Worm (Caenorhabditis elegans) whole organism, young adult: ENCODE data around the gene tsp-12.

Source experiments
- B0019.2 ChIP-seq: fragments of 200-800 bp; sonication (Bioruptor generic); conservative IDR thresholded peaks from 2 replicates; pipeline ENCODE4 v1.3.6; 2022; ENCODE audit warnings: missing genetic modification reagents, missing genetic modification characterization, missing compliant biosample characterization
- F23B12.7 ChIP-seq: sonication (generic microtip); optimal IDR thresholded peaks from 2 replicates; lab custom pipeline; 2017; ENCODE audit warnings: missing genetic modification characterization, mild to moderate bottlenecking, missing compliant biosample characterization, antibody characterized with exemption, moderate library complexity; ENCODE audit not compliant: insufficient read depth
- F49E8.2 ChIP-seq: sonication (generic microtip); optimal IDR thresholded peaks from 3 replicates; lab custom pipeline; 2017; ENCODE audit warnings: missing genetic modification characterization, mild to moderate bottlenecking, missing compliant biosample characterization, antibody characterized with exemption, moderate library complexity; ENCODE audit not compliant: insufficient read depth
- K12H6.12 ChIP-seq: fragments of 200-800 bp; sonication (Bioruptor generic); optimal IDR thresholded peaks from 2 replicates; lab custom pipeline; 2018; ENCODE audit warnings: mild to moderate bottlenecking, missing genetic modification characterization, missing compliant biosample characterization
- Y56A3A.18 ChIP-seq: fragments of 200-800 bp; sonication (Bioruptor generic); IDR thresholded peaks from 2 replicates; pipeline ENCODE4 v1.3.6; 2022; ENCODE audit warnings: missing genetic modification reagents, missing genetic modification characterization, missing compliant biosample characterization
- Y67H2A.10 ChIP-seq: fragments of 200-800 bp; sonication (Bioruptor generic); conservative IDR thresholded peaks from 2 replicates; pipeline ENCODE4 v1.3.6; 2022; ENCODE audit warnings: missing genetic modification reagents, missing genetic modification characterization, missing compliant biosample characterization
- akir-1 ChIP-seq: fragments of 200-800 bp; sonication (Bioruptor generic); optimal IDR thresholded peaks from 2 replicates; lab custom pipeline; 2018; ENCODE audit warnings: mild to moderate bottlenecking, missing genetic modification characterization, moderate library complexity, missing compliant biosample characterization
- atf-7 ChIP-seq: sonication (generic microtip); optimal IDR thresholded peaks from 2 replicates; lab custom pipeline; 2017; ENCODE audit warnings: mild to moderate bottlenecking, missing genetic modification characterization, missing compliant biosample characterization
- attf-5 ChIP-seq: fragments of 200-800 bp; sonication (Bioruptor generic); optimal IDR thresholded peaks from 2 replicates; lab custom pipeline; 2018; ENCODE audit warnings: mild to moderate bottlenecking, missing genetic modification characterization, missing compliant biosample characterization
- attf-6 ChIP-seq: fragments of 200-800 bp; sonication (Bioruptor generic); IDR thresholded peaks from 2 replicates; pipeline ENCODE4 v1.3.6; 2022; ENCODE audit warnings: missing genetic modification reagents, missing genetic modification characterization, missing compliant biosample characterization
- cebp-1 ChIP-seq, 2 experiments: fragments of 200-800 bp in 1 of 2; sonication (Bioruptor generic) in 1 of 2; sonication (generic microtip) in 1 of 2; IDR thresholded peaks in 1 of 2; optimal IDR thresholded peaks in 1 of 2; 2 replicates each; pipeline versions ENCODE4 v1.3.6 to Lab custom; 2017 to 2022; ENCODE audit warnings: missing compliant biosample characterization in 2 of 2, missing genetic modification characterization in 2 of 2, mild to moderate bottlenecking in 1 of 2, missing genetic modification reagents in 1 of 2, moderate library complexity in 1 of 2
- cebp-2 ChIP-seq: fragments of 200-800 bp; sonication (Bioruptor generic); IDR thresholded peaks from 2 replicates; pipeline ENCODE4 v1.3.6; 2022; ENCODE audit warnings: missing genetic modification characterization, missing compliant biosample characterization
- dox-1 ChIP-seq: fragments of 200-800 bp; sonication (Bioruptor generic); IDR thresholded peaks from 2 replicates; pipeline ENCODE4 v1.3.6; 2022; ENCODE audit warnings: missing genetic modification reagents, missing genetic modification characterization, missing compliant biosample characterization
- dpff-1 ChIP-seq: sonication (generic microtip); optimal IDR thresholded peaks from 2 replicates; lab custom pipeline; 2017; ENCODE audit warnings: mild to moderate bottlenecking, missing genetic modification characterization, missing compliant biosample characterization
- dpl-1 ChIP-seq: fragments of 150-350 bp; optimal IDR thresholded peaks from 2 replicates; lab custom pipeline; 2014; ENCODE audit warnings: missing biosample characterization, missing genetic modification reagents, missing genetic modification characterization
- efl-1 ChIP-seq: fragments of 150-350 bp; optimal IDR thresholded peaks from 2 replicates; lab custom pipeline; 2014; ENCODE audit warnings: missing biosample characterization, missing genetic modification reagents, missing genetic modification characterization
- egl-44 ChIP-seq: fragments of 200-800 bp; sonication (Bioruptor generic); IDR thresholded peaks from 2 replicates; pipeline ENCODE4 v1.3.6; 2022; ENCODE audit warnings: missing genetic modification reagents, missing genetic modification characterization, missing compliant biosample characterization
- fkh-3 ChIP-seq: sonication (generic microtip); optimal IDR thresholded peaks from 2 replicates; lab custom pipeline; 2016; ENCODE audit warnings: mild to moderate bottlenecking, missing genetic modification characterization, missing compliant biosample characterization
- gei-17 ChIP-seq: fragments of 200-800 bp; sonication (Bioruptor generic); optimal IDR thresholded peaks from 2 replicates; lab custom pipeline; 2018; ENCODE audit warnings: mild to moderate bottlenecking, missing genetic modification characterization, missing compliant biosample characterization
- hmg-1.2 ChIP-seq: fragments of 200-800 bp; sonication (Bioruptor generic); IDR thresholded peaks from 2 replicates; pipeline ENCODE4 v1.3.6; 2022; ENCODE audit warnings: missing genetic modification reagents, missing genetic modification characterization, missing compliant biosample characterization
- let-526 ChIP-seq: fragments of 200-800 bp; sonication (Bioruptor generic); IDR thresholded peaks from 2 replicates; pipeline ENCODE4 v1.3.6; 2022; ENCODE audit warnings: missing genetic modification reagents, missing genetic modification characterization, missing compliant biosample characterization
- let-607 ChIP-seq, 2 experiments: fragments of 200-800 bp in 1 of 2; sonication (Bioruptor generic) in 1 of 2; sonication (generic microtip) in 1 of 2; optimal IDR thresholded peaks; 2 replicates each; lab custom pipeline; 2016 to 2018; ENCODE audit warnings: mild to moderate bottlenecking in 2 of 2, missing compliant biosample characterization in 2 of 2, missing genetic modification characterization in 2 of 2, moderate library complexity in 2 of 2, missing genotype in 1 of 2
- lin-35 ChIP-seq, 3 experiments: fragments of 150-350 bp in 2 of 3; sonication (generic microtip) in 1 of 3; optimal IDR thresholded peaks; 2 replicates each; lab custom pipeline; 2014 to 2018; ENCODE audit warnings: missing biosample characterization in 3 of 3, missing genetic modification characterization in 3 of 3, missing genetic modification reagents in 3 of 3
- lin-40 ChIP-seq: sonication (generic microtip); optimal IDR thresholded peaks from 2 replicates; lab custom pipeline; 2016; ENCODE audit warnings: missing genetic modification characterization, mild to moderate bottlenecking, missing compliant biosample characterization, missing genotype, missing genetic modification reagents
- lin-54 ChIP-seq: fragments of 200-800 bp; sonication (Bioruptor generic); optimal IDR thresholded peaks from 2 replicates; lab custom pipeline; 2018; ENCODE audit warnings: mild to moderate bottlenecking, missing genetic modification characterization, missing compliant biosample characterization
- lsy-27 ChIP-seq: sonication (generic microtip); optimal IDR thresholded peaks from 2 replicates; lab custom pipeline; 2017; ENCODE audit warnings: missing genetic modification characterization, mild to moderate bottlenecking, missing compliant biosample characterization, antibody characterized with exemption, missing genotype, borderline replicate concordance; ENCODE audit not compliant: insufficient read depth
- madf-6 ChIP-seq: fragments of 200-800 bp; sonication (Bioruptor generic); IDR thresholded peaks from 2 replicates; pipeline ENCODE4 v1.3.6; 2022; ENCODE audit warnings: missing genetic modification reagents, missing genetic modification characterization, missing compliant biosample characterization
- madf-8 ChIP-seq: fragments of 200-800 bp; sonication (Bioruptor generic); conservative IDR thresholded peaks from 2 replicates; pipeline ENCODE4 v1.3.6; 2022; ENCODE audit warnings: missing genetic modification reagents, missing genetic modification characterization, missing compliant biosample characterization
- mcd-1 ChIP-seq: fragments of 200-800 bp; sonication (Bioruptor generic); IDR thresholded peaks from 2 replicates; pipeline ENCODE4 v1.3.6; 2022; ENCODE audit warnings: missing genetic modification reagents, missing genetic modification characterization, missing compliant biosample characterization
- nhr-80 ChIP-seq: sonication (generic microtip); optimal IDR thresholded peaks from 2 replicates; lab custom pipeline; 2016; ENCODE audit warnings: missing genetic modification characterization, missing compliant biosample characterization
- nhr-90 ChIP-seq: sonication (generic microtip); optimal IDR thresholded peaks from 2 replicates; lab custom pipeline; 2016; ENCODE audit warnings: missing genotype, mild to moderate bottlenecking, missing genetic modification characterization, missing compliant biosample characterization
- pbrm-1 ChIP-seq: fragments of 200-800 bp; sonication (Bioruptor generic); IDR thresholded peaks from 2 replicates; pipeline ENCODE4 v1.3.6; 2022; ENCODE audit warnings: missing genetic modification reagents, missing genetic modification characterization, missing compliant biosample characterization
- pha-4 ChIP-seq: fragments of 150-350 bp; sonication (generic microtip); optimal IDR thresholded peaks from 2 replicates; lab custom pipeline; 2014; ENCODE audit warnings: missing biosample characterization, missing genetic modification reagents, missing genetic modification characterization
- repo-1 ChIP-seq: sonication (generic microtip); optimal IDR thresholded peaks from 2 replicates; lab custom pipeline; 2017; ENCODE audit warnings: mild to moderate bottlenecking, missing genetic modification characterization, missing compliant biosample characterization
- snpc-1.1 ChIP-seq: sonication (generic microtip); optimal IDR thresholded peaks from 2 replicates; lab custom pipeline; 2017; ENCODE audit warnings: missing genetic modification characterization, mild to moderate bottlenecking, missing compliant biosample characterization, antibody characterized with exemption, moderate library complexity, missing genotype, missing genetic modification reagents; ENCODE audit not compliant: insufficient read depth
- snpc-4 ChIP-seq, 5 experiments: fragments of 150-350 bp in 1 of 5; sonication (generic microtip) in 4 of 5; optimal IDR thresholded peaks; 2 replicates each; lab custom pipeline; 2014 to 2018; ENCODE audit warnings: missing genetic modification characterization in 5 of 5, missing biosample characterization in 3 of 5, antibody characterized with exemption in 2 of 5, mild to moderate bottlenecking in 2 of 5, missing compliant biosample characterization in 2 of 5, missing genotype in 2 of 5, moderate library complexity in 2 of 5, missing genetic modification reagents in 1 of 5
- sptf-2 ChIP-seq: fragments of 200-800 bp; sonication (Bioruptor generic); optimal IDR thresholded peaks from 2 replicates; lab custom pipeline; 2018; ENCODE audit warnings: mild to moderate bottlenecking, missing genetic modification characterization, missing compliant biosample characterization
- tbp1 ChIP-seq: fragments of 200-800 bp; sonication (Bioruptor generic); optimal IDR thresholded peaks from 2 replicates; lab custom pipeline; 2018; ENCODE audit warnings: mild to moderate bottlenecking, missing genetic modification characterization, missing compliant biosample characterization
- unc-130 ChIP-seq: sonication (generic microtip); optimal IDR thresholded peaks from 2 replicates; lab custom pipeline; 2016; ENCODE audit warnings: missing genetic modification reagents, missing genetic modification characterization, missing compliant biosample characterization
- unc-62 ChIP-seq: fragments of 150-350 bp; optimal IDR thresholded peaks from 2 replicates; lab custom pipeline; 2014; ENCODE audit warnings: missing biosample characterization, missing genetic modification reagents, missing genetic modification characterization
- xnd-1 ChIP-seq: sonication (generic microtip); optimal IDR thresholded peaks from 2 replicates; lab custom pipeline; 2016; ENCODE audit warnings: missing genotype, missing genetic modification reagents, missing genetic modification characterization, missing compliant biosample characterization
- ztf-22 ChIP-seq: fragments of 200-800 bp; sonication (Bioruptor generic); optimal IDR thresholded peaks from 2 replicates; lab custom pipeline; 2018; ENCODE audit warnings: mild to moderate bottlenecking, missing genetic modification characterization, moderate library complexity, missing compliant biosample characterization

The tsp-12 gene

DNA sequence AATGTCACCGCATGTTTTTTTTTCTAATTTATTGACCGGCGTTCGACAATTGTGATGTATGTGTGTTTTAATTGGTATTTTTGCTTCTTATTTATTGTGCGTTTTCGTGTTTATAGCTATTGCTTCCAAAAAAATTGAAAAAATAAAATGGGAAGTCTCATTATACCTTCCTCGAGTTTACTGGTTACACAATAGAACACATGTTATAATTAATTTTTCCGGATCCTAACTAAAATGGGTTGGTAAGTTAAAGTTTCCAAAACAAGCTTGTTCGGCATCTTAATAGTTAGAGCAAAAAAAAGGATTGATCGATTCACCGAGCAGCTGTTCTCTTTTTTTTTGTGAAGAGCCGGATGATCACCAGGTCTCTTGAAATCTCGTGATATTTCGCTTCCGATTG lies 5.1 kb upstream of the tsp-12 start, which contains the start of gene ttr-54:
Gene ttr-54 (plus strand): TSS at position 301 of the 400 bp plus-strand sequence.
- TF ChIP-seq unc-62 (GFP tag; lab: Kevin White, UChicago) (no peak), madf-6 (GFP tag; lab: Robert Waterston, UW) (peak; percentile 48; the same call in 1 of the 2 replicates)

DNA sequence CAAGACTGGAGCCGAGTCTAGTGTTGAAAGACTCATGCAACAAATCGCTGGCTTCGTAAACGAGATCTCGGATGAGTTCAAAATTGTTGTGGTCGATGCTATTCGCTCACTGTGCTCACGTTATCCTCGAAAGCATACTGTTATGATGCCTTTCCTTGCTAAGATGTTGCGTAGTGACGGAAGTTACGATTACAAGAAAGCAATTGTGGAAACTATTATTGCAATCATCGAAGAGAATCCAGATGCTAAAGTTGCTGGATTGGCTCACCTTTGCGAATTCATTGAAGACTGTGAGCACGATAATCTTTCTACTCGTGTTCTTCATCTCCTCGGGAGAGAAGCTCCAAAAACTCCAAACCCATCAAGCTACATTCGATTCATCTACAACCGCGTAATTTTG lies 3.1 kb upstream of the tsp-12 start:
- TF ChIP-seq unc-130 (GFP tag; lab: Kevin White, UChicago) (no peak), sptf-2 (GFP tag; lab: Kevin White, UChicago) (no peak), dpff-1 (tag; lab: Kevin White, UChicago) (no peak), F49E8.2 (tag; lab: Kevin White, UChicago) (no peak), cebp-2 (GFP tag; lab: Robert Waterston, UW) (no peak), let-526 (GFP tag; lab: Robert Waterston, UW) (no peak), hmg-1.2 (GFP tag; lab: Robert Waterston, UW) (no peak), repo-1 (tag; lab: Kevin White, UChicago) (no peak), gei-17 (GFP tag; lab: Kevin White, UChicago) (no peak), ztf-22 (no peak), pbrm-1 (GFP tag; lab: Robert Waterston, UW) (no peak), egl-44 (GFP tag; lab: Robert Waterston, UW) (no peak), Y56A3A.18 (GFP tag; lab: Robert Waterston, UW) (no peak), attf-6 (GFP tag; lab: Robert Waterston, UW) (no peak), nhr-90 (tag; lab: Kevin White, UChicago) (no peak), atf-7 (no peak), unc-62 (GFP tag; lab: Kevin White, UChicago) (no peak)

- TF ChIP-seq K12H6.12 (tag; lab: Kevin White, UChicago), result peak; percentile 22
- TF ChIP-seq lin-35 (GFP tag; optimal IDR thresholded peaks at IDR 0.05; lab: Kevin White, UChicago), result peak in 1 of 3 experiments; percentile 16
- no peak for TF ChIP-seq xnd-1 (tag; lab: Kevin White, UChicago)
- TF ChIP-seq tbp1 (GFP tag; lab: Kevin White, UChicago), result peak; percentile 14
- TF ChIP-seq nhr-90 (tag; lab: Kevin White, UChicago), result no peak
- TF ChIP-seq dpl-1 (GFP tag; lab: Kevin White, UChicago), result peak; percentile 24
- peak; percentile 25 for TF ChIP-seq F23B12.7 (tag; lab: Kevin White, UChicago)
- peak; percentile 4 for TF ChIP-seq snpc-4 (GFP tag; optimal IDR thresholded peaks at IDR 0.05; lab: Kevin White, UChicago)
- peak in 2 of 4 experiments; percentile 0 to 12 for TF ChIP-seq snpc-4 (tag; optimal IDR thresholded peaks at IDR 0.05; lab: Kevin White, UChicago)
- no peak for TF ChIP-seq akir-1 (GFP tag; lab: Kevin White, UChicago)
- peak; percentile 67 to 87 for TF ChIP-seq let-607 (tag; optimal IDR thresholded peaks at IDR 0.05; lab: Kevin White, UChicago)
- peak; percentile 2 for TF ChIP-seq nhr-80 (tag; lab: Kevin White, UChicago)
- no peak for TF ChIP-seq cebp-1 (GFP tag; IDR thresholded peaks at IDR 0.05; lab: Robert Waterston, UW)
- TF ChIP-seq cebp-1 (tag; optimal IDR thresholded peaks at IDR 0.05; lab: Kevin White, UChicago), result peak; percentile 67
- peak; percentile 17 for TF ChIP-seq pha-4 (tag; lab: Kevin White, UChicago)
- TF ChIP-seq snpc-1.1 (tag; lab: Kevin White, UChicago), result no peak
- no peak for TF ChIP-seq lsy-27 (tag; lab: Kevin White, UChicago)
- peak; percentile 14 for TF ChIP-seq lin-54 (GFP tag; lab: Kevin White, UChicago)
- TF ChIP-seq lin-40 (tag; lab: Kevin White, UChicago), result peak; percentile 2
- TF ChIP-seq attf-5, result peak; percentile 18
- TF ChIP-seq Y67H2A.10, result no peak
- no peak for TF ChIP-seq fkh-3 (tag; lab: Kevin White, UChicago)
- TF ChIP-seq madf-6 (GFP tag; lab: Robert Waterston, UW), result peak; percentile 58; the same call in 1 of the 2 replicates
- 0 out of 2 replicates have a peak, but pooled peaks have one; percentile 6 for TF ChIP-seq madf-8
- TF ChIP-seq dox-1, result peak; percentile 51
- TF ChIP-seq efl-1 (GFP tag; lab: Kevin White, UChicago), result peak; percentile 56
- no peak for TF ChIP-seq mcd-1 (GFP tag; lab: Robert Waterston, UW)
- TF ChIP-seq ztf-22, result no peak
- no peak for TF ChIP-seq B0019.2 (GFP tag; lab: Robert Waterston, UW)
These were observed 1.1 kb upstream of the tsp-12 start, which contains the start of gene copg-1 for ce11 chrIV:10151439-10151997. TSS of gene copg-1 (plus strand) at chrIV:10151947.
